Worm (Caenorhabditis elegans) whole organism, young adult: Measurements from ENCODE around the gene T07F12.2.

Experiments used
- B0019.2 ChIP-seq: fragments of 200-800 bp; sonication (Bioruptor generic); conservative IDR thresholded peaks from 2 replicates; pipeline ENCODE4 v1.3.6; 2022; ENCODE audit warnings: missing genetic modification reagents, missing genetic modification characterization, missing compliant biosample characterization
- D2030.7 ChIP-seq: fragments of 200-800 bp; sonication (Bioruptor generic); IDR thresholded peaks from 2 replicates; pipeline ENCODE4 v1.3.6; 2022; ENCODE audit warnings: missing genetic modification reagents, missing genetic modification characterization, missing compliant biosample characterization
- T07F8.4 ChIP-seq: sonication (generic microtip); optimal IDR thresholded peaks from 2 replicates; lab custom pipeline; 2016; ENCODE audit warnings: mild to moderate bottlenecking, missing genetic modification characterization, moderate library complexity, missing compliant biosample characterization
- hlh-26 ChIP-seq: fragments of 200-800 bp; sonication (Bioruptor generic); conservative IDR thresholded peaks from 2 replicates; pipeline ENCODE4 v1.3.6; 2022; ENCODE audit warnings: missing genetic modification reagents, missing genetic modification characterization, missing compliant biosample characterization
- lsy-27 ChIP-seq: sonication (generic microtip); optimal IDR thresholded peaks from 2 replicates; lab custom pipeline; 2017; ENCODE audit warnings: missing genetic modification characterization, mild to moderate bottlenecking, missing compliant biosample characterization, antibody characterized with exemption, missing genotype, borderline replicate concordance; ENCODE audit not compliant: insufficient read depth
- madf-6 ChIP-seq: fragments of 200-800 bp; sonication (Bioruptor generic); IDR thresholded peaks from 2 replicates; pipeline ENCODE4 v1.3.6; 2022; ENCODE audit warnings: missing genetic modification reagents, missing genetic modification characterization, missing compliant biosample characterization
- sea-2 ChIP-seq: fragments of 200-800 bp; sonication (Bioruptor generic); IDR thresholded peaks from 2 replicates; pipeline ENCODE4 v1.3.6; 2022; ENCODE audit warnings: missing genetic modification characterization, missing compliant biosample characterization
- unc-62 ChIP-seq: fragments of 150-350 bp; optimal IDR thresholded peaks from 2 replicates; lab custom pipeline; 2014; ENCODE audit warnings: missing biosample characterization, missing genetic modification reagents, missing genetic modification characterization
- zfh-2 ChIP-seq: fragments of 200-800 bp; sonication (Bioruptor generic); conservative IDR thresholded peaks from 2 replicates; pipeline ENCODE4 v1.3.6; 2022; ENCODE audit warnings: missing genetic modification reagents, missing genetic modification characterization, missing compliant biosample characterization

DNA sequence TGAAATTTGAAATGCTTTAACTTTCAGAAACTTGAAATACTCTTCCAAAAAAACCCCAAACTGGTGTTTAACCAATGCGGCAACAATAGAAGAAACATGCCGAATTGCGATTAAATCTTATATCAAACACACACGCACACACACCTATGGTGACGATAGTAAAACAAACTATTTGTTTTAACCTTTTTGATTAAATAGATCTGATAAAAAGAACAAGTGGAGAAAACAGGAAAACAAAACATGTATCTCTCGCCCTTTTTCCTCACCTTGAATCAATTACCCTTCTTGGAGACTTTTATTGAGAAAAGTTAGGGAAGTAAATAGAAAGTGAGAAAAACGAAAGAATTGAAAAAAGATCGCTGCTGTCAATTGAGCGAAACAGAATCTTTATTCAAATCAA is 28.6 kb upstream of the T07F12.2 start:
- TF ChIP-seq T07F8.4 (tag; lab: Kevin White, UChicago) (no peak), sea-2 (GFP tag; lab: Robert Waterston, UW) (no peak), B0019.2 (GFP tag; lab: Robert Waterston, UW) (no peak), D2030.7 (GFP tag; lab: Robert Waterston, UW) (no peak), hlh-26 (GFP tag; lab: Robert Waterston, UW) (no peak), lsy-27 (tag; lab: Kevin White, UChicago) (no peak), madf-6 (no peak), unc-62 (GFP tag; lab: Kevin White, UChicago) (no peak), zfh-2 (GFP tag; lab: Robert Waterston, UW) (no peak)
